Fruit fly (Drosophila melanogaster): ENCODE results near the gene Atg8a.

Gene Atg8a

dm6 chrX:10771856-10772592 lies 3.9 kb upstream of the Atg8a start, which contains the start of gene CG15211 (continued):
- TF ChIP-seq ap (GFP tag; IDR thresholded peaks at IDR 0.05) = peak; percentile 50; the same call in 1 of the 2 replicates
- TF ChIP-seq dmrt11E (tag; optimal IDR thresholded peaks at IDR 0.05) = peak; percentile 70
- no peak for TF ChIP-seq Ravus (GFP tag; IDR thresholded peaks at IDR 0.05)
- peak; percentile 27 for TF ChIP-seq dm (GFP tag; optimal IDR thresholded peaks at IDR 0.05)
- TF ChIP-seq bab2 (GFP tag; optimal IDR thresholded peaks at IDR 0.05) = no peak
- 0 out of 2 replicates have a peak, but pooled peaks have one; percentile 33 for TF ChIP-seq dimm (GFP tag; IDR thresholded peaks at IDR 0.05)
- TF ChIP-seq sc (optimal IDR thresholded peaks at IDR 0.05) = no peak
- peak; percentile 66 for TF ChIP-seq sc (GFP tag; optimal IDR thresholded peaks at IDR 0.05)
- peak; percentile 36 for TF ChIP-seq CG15011 (GFP tag; optimal IDR thresholded peaks at IDR 0.05)
- peak; percentile 21 for TF ChIP-seq Hsf (GFP tag; optimal IDR thresholded peaks at IDR 0.05)
- TF ChIP-seq odd (GFP tag; optimal IDR thresholded peaks at IDR 0.05) = peak; percentile 66
- TF ChIP-seq Blimp-1 (GFP tag; optimal IDR thresholded peaks at IDR 0.05) = peak; percentile 76
- TF ChIP-seq Dref (GFP tag; IDR thresholded peaks at IDR 0.05) = no peak
- TF ChIP-seq E2f2 (GFP tag; IDR thresholded peaks at IDR 0.05) = peak; percentile 48
- TF ChIP-seq rib (GFP tag; IDR thresholded peaks at IDR 0.05) = 0 out of 2 replicates have a peak, but pooled peaks have one; percentile 28
- no peak for TF ChIP-seq CG3995 (GFP tag; optimal IDR thresholded peaks at IDR 0.05)
- TF ChIP-seq CG30020 (tag; optimal IDR thresholded peaks at IDR 0.05) = peak; percentile 47
- peak in 1 of 2 experiments; percentile 79 for TF ChIP-seq Hr78 (GFP tag; optimal IDR thresholded peaks at IDR 0.05)
- no peak for TF ChIP-seq sens-2 (GFP tag; IDR thresholded peaks at IDR 0.05)
- TF ChIP-seq CG2129 (GFP tag; IDR thresholded peaks at IDR 0.05; ENCODE audit: partially characterized antibody) = no peak
- TF ChIP-seq CG10321 (GFP tag; IDR thresholded peaks at IDR 0.05) = 0 out of 2 replicates have a peak, but pooled peaks have one; percentile 11
- peak; percentile 91 for TF ChIP-seq CG4707 (GFP tag; optimal IDR thresholded peaks at IDR 0.05)
- no peak for TF ChIP-seq pfk (GFP tag; optimal IDR thresholded peaks at IDR 0.05)
- peak; percentile 29; the same call in 1 of the 3 replicates for TF ChIP-seq Optix (GFP tag; IDR thresholded peaks at IDR 0.05)
- peak; percentile 22 for TF ChIP-seq CG15696 (tag; optimal IDR thresholded peaks at IDR 0.05)
- TF ChIP-seq CG9797 (GFP tag; optimal IDR thresholded peaks at IDR 0.05) = no peak
- TF ChIP-seq Ets65A (GFP tag) = peak; percentile 75
- peak; percentile 55; the same call in 2 of the 3 replicates for TF ChIP-seq CG14050 (GFP tag; IDR thresholded peaks at IDR 0.05)
- no peak for TF ChIP-seq CG10543 (GFP tag; optimal IDR thresholded peaks at IDR 0.05)
- TF ChIP-seq CG6272 (GFP tag; IDR thresholded peaks at IDR 0.05) = no peak
- no peak for TF ChIP-seq zf30C (GFP tag; optimal IDR thresholded peaks at IDR 0.05)
- TF ChIP-seq CG15514 (GFP tag; optimal IDR thresholded peaks at IDR 0.05) = no peak
- TF ChIP-seq Sox100B (GFP tag; optimal IDR thresholded peaks at IDR 0.05) = peak; percentile 85
- no peak for TF ChIP-seq Dad (GFP tag; optimal IDR thresholded peaks at IDR 0.05)
- peak; percentile 42 for TF ChIP-seq CG10274 (GFP tag; optimal IDR thresholded peaks at IDR 0.05)
- TF ChIP-seq Ptx1 (GFP tag; IDR thresholded peaks at IDR 0.05) = peak; percentile 74
- TF ChIP-seq cad (GFP tag; optimal IDR thresholded peaks at IDR 0.05) = peak; percentile 71
- peak; percentile 78 for TF ChIP-seq CG15601 (tag; optimal IDR thresholded peaks at IDR 0.05)
- peak; percentile 20 for TF ChIP-seq CG6654 (GFP tag; optimal IDR thresholded peaks at IDR 0.05)
- TF ChIP-seq Eip74EF (GFP tag; optimal IDR thresholded peaks at IDR 0.05) = peak in 1 of 2 experiments; percentile 64
- TF ChIP-seq croc (GFP tag; conservative IDR thresholded peaks at IDR 0.05) = peak; percentile 52
- TF ChIP-seq Hr51 (GFP tag; optimal IDR thresholded peaks at IDR 0.05) = peak in 1 of 2 experiments; percentile 82
- TF ChIP-seq CG4854 (GFP tag; optimal IDR thresholded peaks at IDR 0.05) = no peak
- peak; percentile 36 for TF ChIP-seq sug (tag; optimal IDR thresholded peaks at IDR 0.05)
- peak; percentile 57 for TF ChIP-seq lilli (GFP tag; optimal IDR thresholded peaks at IDR 0.05)
- peak; percentile 75 for TF ChIP-seq CG18599 (GFP tag; optimal IDR thresholded peaks at IDR 0.05)
- TF ChIP-seq CG4404 (GFP tag; IDR thresholded peaks at IDR 0.05) = no peak
- peak; percentile 46; the same call in 1 of the 2 replicates for TF ChIP-seq onecut (GFP tag; IDR thresholded peaks at IDR 0.05)
- TF ChIP-seq row (GFP tag; IDR thresholded peaks at IDR 0.05) = peak; percentile 78
